Fruit fly (Drosophila melanogaster): ENCODE results near the gene CG44422.

The CG44422 gene

DNA sequence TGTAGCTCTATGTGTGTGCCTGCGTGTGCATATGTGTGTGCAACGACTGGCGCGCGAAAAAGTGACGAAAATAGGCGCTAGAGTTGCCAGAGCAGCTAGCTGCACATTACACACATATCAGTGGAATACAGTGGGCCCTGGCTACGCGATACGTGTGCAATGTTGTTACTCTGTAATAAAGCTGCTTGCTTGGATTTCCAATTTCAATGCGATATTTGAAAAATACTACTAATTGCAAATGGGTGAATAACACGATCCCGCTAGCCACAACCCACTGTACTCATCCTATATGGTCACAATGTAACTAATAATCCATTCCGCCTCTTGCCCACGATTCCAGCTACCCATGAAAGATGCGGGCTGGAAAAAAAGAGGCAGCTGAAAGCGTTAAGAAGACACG lies 48.8 kb upstream of the CG44422 start (continued):
- TF ChIP-seq CG6765 (GFP tag; optimal IDR thresholded peaks at IDR 0.05) (peak; percentile 78), YL-1 (GFP tag; optimal IDR thresholded peaks at IDR 0.05) (peak; percentile 1), sug (tag; optimal IDR thresholded peaks at IDR 0.05) (peak; percentile 82), B-H2 (GFP tag; optimal IDR thresholded peaks at IDR 0.05) (peak; percentile 74), jigr1 (GFP tag; IDR thresholded peaks at IDR 0.05) (peak; percentile 90), ATbp (GFP tag; optimal IDR thresholded peaks at IDR 0.05) (peak; percentile 93), Abd-B (GFP tag; optimal IDR thresholded peaks at IDR 0.05) (peak; percentile 91), CG18599 (GFP tag; optimal IDR thresholded peaks at IDR 0.05) (peak; percentile 95), CrebB (tag; optimal IDR thresholded peaks at IDR 0.05) (peak; percentile 92), gcm2 (GFP tag; optimal IDR thresholded peaks at IDR 0.05) (peak; percentile 60), bsh (GFP tag; optimal IDR thresholded peaks at IDR 0.05) (peak; percentile 83 to 94), dm (GFP tag; optimal IDR thresholded peaks at IDR 0.05) (peak; percentile 84), CG4820 (GFP tag; optimal IDR thresholded peaks at IDR 0.05) (peak; percentile 91), org-1 (GFP tag; optimal IDR thresholded peaks at IDR 0.05) (peak; percentile 93), ase (GFP tag; IDR thresholded peaks at IDR 0.05) (peak; percentile 95), Ravus (GFP tag; IDR thresholded peaks at IDR 0.05) (peak; percentile 84), E2f2 (GFP tag; IDR thresholded peaks at IDR 0.05) (peak; percentile 78), Hr3 (GFP tag; optimal IDR thresholded peaks at IDR 0.05) (peak; percentile 89), CG17802 (tag; optimal IDR thresholded peaks at IDR 0.05) (peak; percentile 76), CG10654 (GFP tag; optimal IDR thresholded peaks at IDR 0.05) (peak; percentile 93), croc (GFP tag; conservative IDR thresholded peaks at IDR 0.05) (peak; percentile 89), NC2β (GFP tag; optimal IDR thresholded peaks at IDR 0.05) (peak; percentile 88), CG2202 (tag; optimal IDR thresholded peaks at IDR 0.05) (peak; percentile 70), CG17359 (tag; optimal IDR thresholded peaks at IDR 0.05) (peak; percentile 95), luna (GFP tag; optimal IDR thresholded peaks at IDR 0.05) (peak; percentile 73), D (optimal IDR thresholded peaks at IDR 0.05) (no peak), D (GFP tag; optimal IDR thresholded peaks at IDR 0.05) (peak; percentile 90), stc (GFP tag; IDR thresholded peaks at IDR 0.05) (peak; percentile 94), CG7786 (GFP tag; optimal IDR thresholded peaks at IDR 0.05) (peak; percentile 94), dmrt99B (tag; optimal IDR thresholded peaks at IDR 0.05) (peak; percentile 95), Trl (optimal IDR thresholded peaks at IDR 0.05) (no peak), Trl (GFP tag; optimal IDR thresholded peaks at IDR 0.05) (peak; percentile 93), cg (GFP tag; optimal IDR thresholded peaks at IDR 0.05) (peak; percentile 71), trem (tag; optimal IDR thresholded peaks at IDR 0.05) (peak; percentile 56), sob (GFP tag; IDR thresholded peaks at IDR 0.05) (peak; percentile 96), cwo (GFP tag; optimal IDR thresholded peaks at IDR 0.05) (peak; percentile 87), CG8944 (GFP tag; optimal IDR thresholded peaks at IDR 0.05) (peak; percentile 92), p53 (GFP tag; optimal IDR thresholded peaks at IDR 0.05) (peak; percentile 77), zfh1 (GFP tag; IDR thresholded peaks at IDR 0.05) (peak; percentile 96), da (GFP tag; optimal IDR thresholded peaks at IDR 0.05) (peak; percentile 76), E2f1 (GFP tag; IDR thresholded peaks at IDR 0.05) (peak; percentile 96), Eip74EF (GFP tag; optimal IDR thresholded peaks at IDR 0.05) (peak in 1 of 2 experiments; percentile 81), wek (GFP tag; optimal IDR thresholded peaks at IDR 0.05) (peak; percentile 89), br (optimal IDR thresholded peaks at IDR 0.05) (no peak), CG10321 (GFP tag; IDR thresholded peaks at IDR 0.05) (peak; percentile 76), pzg (GFP tag; optimal IDR thresholded peaks at IDR 0.05) (peak; percentile 18), maf-S (GFP tag; optimal IDR thresholded peaks at IDR 0.05) (peak; percentile 90), CG34422 (GFP tag; IDR thresholded peaks at IDR 0.05) (peak; percentile 97), CG11247 (GFP tag; IDR thresholded peaks at IDR 0.05) (peak; percentile 94), CG10366 (GFP tag; IDR thresholded peaks at IDR 0.05) (peak; percentile 96), jumu (GFP tag; optimal IDR thresholded peaks at IDR 0.05) (peak; percentile 94), CG15601 (tag; optimal IDR thresholded peaks at IDR 0.05) (peak; percentile 82)
